Fruit fly (Drosophila melanogaster) whole organism, embryonic: ENCODE results near the gene arx.

Source experiments
- Adf1 ChIP-seq: fragments of 200-800 bp; sonication (Bioruptor generic); IDR thresholded peaks from 2 replicates; pipeline ENCODE4 v1.3.6; 2022; ENCODE audit warnings: missing biosample characterization, missing genetic modification characterization
- Asciz ChIP-seq: fragments of 200-800 bp; sonication (Bioruptor generic); optimal IDR thresholded peaks from 2 replicates; lab custom pipeline; 2017; ENCODE audit warnings: missing biosample characterization, mild to moderate bottlenecking, missing genetic modification characterization, missing genetic modification reagents
- Atf3 ChIP-seq: fragments of 200-800 bp; sonication (Bioruptor generic); optimal IDR thresholded peaks from 3 replicates; lab custom pipeline; 2016; ENCODE audit warnings: missing biosample characterization, missing genetic modification characterization
- CG11504 ChIP-seq: fragments of 200-800 bp; sonication (Bioruptor generic); optimal IDR thresholded peaks from 3 replicates; lab custom pipeline; 2019; ENCODE audit warnings: missing biosample characterization, mild to moderate bottlenecking, missing genetic modification characterization, moderate library complexity
- CG12071 ChIP-seq: fragments of 200-800 bp; sonication (Bioruptor generic); optimal IDR thresholded peaks from 3 replicates; lab custom pipeline; 2018; ENCODE audit warnings: missing biosample characterization, mild to moderate bottlenecking, missing genetic modification characterization
- CG12299 ChIP-seq: fragments of 200-800 bp; sonication (Bioruptor generic); optimal IDR thresholded peaks from 2 replicates; lab custom pipeline; 2018; ENCODE audit warnings: missing biosample characterization, mild to moderate bottlenecking, missing genetic modification characterization
- CG13287 ChIP-seq: fragments of 200-800 bp; sonication (Bioruptor generic); IDR thresholded peaks from 2 replicates; pipeline ENCODE4 v1.3.6; 2022; ENCODE audit warnings: missing biosample characterization, missing genetic modification characterization; ENCODE audit not compliant: partially characterized antibody
- CG1602 ChIP-seq: fragments of 200-800 bp; sonication (Bioruptor generic); optimal IDR thresholded peaks from 3 replicates; lab custom pipeline; 2016; ENCODE audit warnings: missing biosample characterization, missing genetic modification characterization
- CG18476 ChIP-seq: fragments of 200-800 bp; sonication (Bioruptor generic); optimal IDR thresholded peaks from 2 replicates; lab custom pipeline; 2016; ENCODE audit warnings: missing biosample characterization, mild to moderate bottlenecking, missing genetic modification characterization
- CG31441 ChIP-seq: fragments of 200-800 bp; sonication (Bioruptor generic); IDR thresholded peaks from 2 replicates; pipeline ENCODE4 v1.3.6; 2022; ENCODE audit warnings: missing biosample characterization, missing genetic modification characterization
- CG32532 ChIP-seq: fragments of 200-800 bp; sonication (Bioruptor generic); IDR thresholded peaks from 2 replicates; pipeline ENCODE4 v1.3.6; 2022; ENCODE audit warnings: missing biosample characterization, missing genetic modification characterization
- CG3838 ChIP-seq: fragments of 200-800 bp; sonication (Bioruptor generic); optimal IDR thresholded peaks from 3 replicates; lab custom pipeline; 2016; ENCODE audit warnings: missing biosample characterization, missing genetic modification characterization
- CG4360 ChIP-seq: fragments of 200-800 bp; sonication (Bioruptor generic); IDR thresholded peaks from 2 replicates; pipeline ENCODE4 v1.3.6; 2022; ENCODE audit warnings: missing biosample characterization, missing genetic modification characterization
- CG4854 ChIP-seq: fragments of 200-800 bp; sonication (Bioruptor generic); optimal IDR thresholded peaks from 2 replicates; lab custom pipeline; 2016; ENCODE audit warnings: missing biosample characterization, missing genetic modification characterization, inconsistent platforms
- CG7745 ChIP-seq: fragments of 200-800 bp; sonication (Bioruptor generic); optimal IDR thresholded peaks from 2 replicates; lab custom pipeline; 2018; ENCODE audit warnings: missing biosample characterization, mild to moderate bottlenecking, missing genetic modification characterization, moderate library complexity
- CG8290 ChIP-seq, 3 experiments: fragments of 200-800 bp; sonication (Bioruptor generic); optimal IDR thresholded peaks; 2 replicates each; lab custom pipeline; 2016 to 2019; ENCODE audit warnings: missing biosample characterization in 3 of 3, missing genetic modification characterization in 3 of 3, mild to moderate bottlenecking in 2 of 3, moderate library complexity in 1 of 3
- CG8765 ChIP-seq: fragments of 200-800 bp; sonication (Bioruptor generic); IDR thresholded peaks from 2 replicates; pipeline ENCODE4 v1.3.6; 2022; ENCODE audit warnings: missing biosample characterization, missing genetic modification characterization
- CG9817 ChIP-seq: fragments of 200-800 bp; sonication (Bioruptor generic); optimal IDR thresholded peaks from 2 replicates; lab custom pipeline; 2018; ENCODE audit warnings: missing biosample characterization, mild to moderate bottlenecking, missing genetic modification characterization, moderate library complexity
- Dad ChIP-seq: fragments of 200-800 bp; sonication (Bioruptor generic); optimal IDR thresholded peaks from 3 replicates; lab custom pipeline; 2016; ENCODE audit warnings: missing biosample characterization, missing genetic modification characterization
- Drgx ChIP-seq: fragments of 200-800 bp; sonication (Bioruptor generic); IDR thresholded peaks from 2 replicates; pipeline ENCODE4 v1.3.6; 2022; ENCODE audit warnings: missing biosample characterization, missing genetic modification characterization
- E2f2 ChIP-seq: fragments of 200-800 bp; sonication (Bioruptor generic); IDR thresholded peaks from 2 replicates; pipeline ENCODE4 v1.3.6; 2022; ENCODE audit warnings: missing biosample characterization, missing genetic modification characterization
- H15 ChIP-seq: fragments of 200-800 bp; sonication (Bioruptor generic); IDR thresholded peaks from 3 replicates; pipeline ENCODE4 v1.3.6; 2022; ENCODE audit warnings: missing biosample characterization, missing genetic modification characterization
- Hr78 ChIP-seq, 2 experiments: fragments of 200-800 bp in 1 of 2; fragments of >200 bp in 1 of 2; sonication (Bioruptor generic) in 1 of 2; optimal IDR thresholded peaks; 2 replicates each; lab custom pipeline; 2017 to 2019; ENCODE audit warnings: missing biosample characterization in 2 of 2, missing genetic modification characterization in 2 of 2, mild to moderate bottlenecking in 1 of 2, moderate library complexity in 1 of 2
- Meics ChIP-seq: fragments of 200-800 bp; sonication (Bioruptor generic); optimal IDR thresholded peaks from 2 replicates; lab custom pipeline; 2017; ENCODE audit warnings: missing biosample characterization, mild to moderate bottlenecking, missing genetic modification characterization
- NfI ChIP-seq: fragments of 200-800 bp; sonication (Bioruptor generic); optimal IDR thresholded peaks from 3 replicates; lab custom pipeline; 2018; ENCODE audit warnings: missing biosample characterization, mild to moderate bottlenecking, missing genetic modification characterization, moderate library complexity
- Pdp1 ChIP-seq, 2 experiments: fragments of 200-800 bp; sonication (Bioruptor generic); optimal IDR thresholded peaks; 3 replicates each; lab custom pipeline; 2016; ENCODE audit warnings: missing biosample characterization in 2 of 2, missing genetic modification characterization in 2 of 2, mild to moderate bottlenecking in 1 of 2, moderate library complexity in 1 of 2
- Side ChIP-seq: fragments of 200-800 bp; sonication (Bioruptor generic); optimal IDR thresholded peaks from 2 replicates; lab custom pipeline; 2016; ENCODE audit warnings: missing biosample characterization, missing genetic modification characterization
- Sox100B ChIP-seq: fragments of 200-800 bp; sonication (Bioruptor generic); optimal IDR thresholded peaks from 3 replicates; lab custom pipeline; 2018; ENCODE audit warnings: missing biosample characterization, mild to moderate bottlenecking, missing genetic modification characterization
- Sry-δ ChIP-seq: fragments of 200-800 bp; sonication (Bioruptor generic); optimal IDR thresholded peaks from 2 replicates; lab custom pipeline; 2016; ENCODE audit warnings: missing biosample characterization, missing genetic modification characterization
- Usf ChIP-seq: fragments of 200-800 bp; sonication (Bioruptor generic); optimal IDR thresholded peaks from 2 replicates; lab custom pipeline; 2017; ENCODE audit warnings: missing genotype, missing biosample characterization, missing genetic modification characterization
- ac ChIP-seq: fragments of 200-800 bp; sonication (Bioruptor generic); optimal IDR thresholded peaks from 3 replicates; lab custom pipeline; 2017; ENCODE audit warnings: missing biosample characterization, mild to moderate bottlenecking, missing genetic modification characterization
- bab2 ChIP-seq: fragments of 200-800 bp; sonication (Bioruptor generic); optimal IDR thresholded peaks from 2 replicates; lab custom pipeline; 2016; ENCODE audit warnings: missing biosample characterization, missing genetic modification characterization
- bsh ChIP-seq, 2 experiments: fragments of 200-800 bp; sonication (Bioruptor generic); optimal IDR thresholded peaks; 2 replicates each; lab custom pipeline; 2017 to 2018; ENCODE audit warnings: mild to moderate bottlenecking in 2 of 2, missing biosample characterization in 2 of 2, missing genetic modification characterization in 2 of 2, moderate library complexity in 1 of 2
- croc ChIP-seq: fragments of 200-800 bp; sonication (Bioruptor generic); conservative IDR thresholded peaks from 3 replicates; pipeline ENCODE4 v1.3.6; 2022; ENCODE audit warnings: missing biosample characterization, missing genetic modification characterization
- crol ChIP-seq: fragments of 200-800 bp; sonication (Bioruptor generic); IDR thresholded peaks from 2 replicates; pipeline ENCODE4 v1.3.6; 2022; ENCODE audit warnings: missing biosample characterization, missing genetic modification characterization
- danr ChIP-seq: fragments of 200-800 bp; sonication (Bioruptor generic); IDR thresholded peaks from 2 replicates; pipeline ENCODE4 v1.3.6; 2022; ENCODE audit warnings: missing biosample characterization, missing genetic modification characterization
- gcm2 ChIP-seq: fragments of 200-800 bp; sonication (Bioruptor generic); optimal IDR thresholded peaks from 2 replicates; lab custom pipeline; 2016; ENCODE audit warnings: missing biosample characterization, missing genetic modification characterization
- gsb ChIP-seq: fragments of 200-800 bp; sonication (Bioruptor generic); IDR thresholded peaks from 2 replicates; pipeline ENCODE4 v1.3.6; 2022; ENCODE audit warnings: missing biosample characterization, missing genetic modification characterization
- ken ChIP-seq: fragments of 200-800 bp; sonication (Bioruptor generic); IDR thresholded peaks from 3 replicates; pipeline ENCODE4 v1.3.6; 2022; ENCODE audit warnings: missing biosample characterization, missing genetic modification characterization
- lbe ChIP-seq: fragments of 200-800 bp; sonication (Bioruptor generic); optimal IDR thresholded peaks from 2 replicates; lab custom pipeline; 2016; ENCODE audit warnings: missing biosample characterization, mild to moderate bottlenecking, missing genetic modification characterization
- luna ChIP-seq: fragments of 200-800 bp; sonication (Bioruptor generic); optimal IDR thresholded peaks from 2 replicates; lab custom pipeline; 2016; ENCODE audit warnings: missing biosample characterization, missing genetic modification characterization
- pros ChIP-seq: fragments of 200-800 bp; sonication (Bioruptor generic); optimal IDR thresholded peaks from 3 replicates; lab custom pipeline; 2019; ENCODE audit warnings: missing biosample characterization, mild to moderate bottlenecking, missing genetic modification characterization, moderate library complexity
- repo ChIP-seq: fragments of 200-800 bp; sonication (Bioruptor generic); optimal IDR thresholded peaks from 2 replicates; lab custom pipeline; 2016; ENCODE audit warnings: missing biosample characterization, missing genetic modification characterization
- run ChIP-seq: fragments of 200-800 bp; sonication (Bioruptor generic); optimal IDR thresholded peaks from 3 replicates; lab custom pipeline; 2018; ENCODE audit warnings: missing biosample characterization, mild to moderate bottlenecking, missing genetic modification characterization
- sd ChIP-seq: fragments of 200-800 bp; sonication (Bioruptor generic); optimal IDR thresholded peaks from 3 replicates; lab custom pipeline; 2018; ENCODE audit warnings: missing biosample characterization, mild to moderate bottlenecking, missing genetic modification characterization, moderate library complexity
- sens ChIP-seq: fragments of 200-800 bp; sonication (Bioruptor generic); peaks from one replicate; lab custom pipeline; 2016; ENCODE audit warnings: missing biosample characterization, missing genetic modification characterization
- sna ChIP-seq: fragments of 200-800 bp; sonication (Bioruptor generic); IDR thresholded peaks from 2 replicates; pipeline ENCODE4 v1.3.6; 2022; ENCODE audit warnings: missing biosample characterization, missing genetic modification characterization; ENCODE audit not compliant: partially characterized antibody
- sr ChIP-seq: fragments of 200-800 bp; sonication (Bioruptor generic); IDR thresholded peaks from 3 replicates; pipeline ENCODE4 v1.3.6; 2022; ENCODE audit warnings: missing biosample characterization, missing genetic modification characterization
- tio ChIP-seq: fragments of 200-800 bp; sonication (Bioruptor generic); optimal IDR thresholded peaks from 2 replicates; lab custom pipeline; 2017; ENCODE audit warnings: missing biosample characterization, missing genetic modification characterization, inconsistent platforms
- vnd ChIP-seq: fragments of 200-800 bp; sonication (Bioruptor generic); IDR thresholded peaks from 3 replicates; pipeline ENCODE4 v1.3.6; 2022; ENCODE audit warnings: missing biosample characterization, missing genetic modification characterization; ENCODE audit not compliant: partially characterized antibody

The arx gene

DNA sequence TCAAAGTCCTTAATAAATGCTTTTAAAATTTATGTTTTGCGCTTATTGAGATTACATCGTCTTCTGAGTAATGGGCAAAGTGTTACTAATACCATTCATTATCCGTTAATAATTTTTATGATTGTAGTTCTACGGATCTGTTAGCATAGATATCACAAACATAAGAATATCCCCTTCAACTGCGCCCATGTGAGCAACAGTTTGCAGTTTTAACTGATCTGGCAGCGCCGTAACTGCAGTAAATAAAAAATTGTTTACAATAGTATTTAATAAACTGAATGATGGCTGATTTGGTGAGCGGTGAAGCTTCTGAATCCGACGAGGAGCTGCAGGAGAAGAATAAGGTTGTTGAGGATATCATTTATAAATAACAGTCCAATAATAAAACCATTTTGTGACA lies 31.3 kb downstream of the arx start, which contains the start of gene Blos3 (continued):
- TF ChIP-seq Usf (GFP tag; lab: Kevin White, UChicago), result no peak
- no peak for TF ChIP-seq sd (tag; lab: Kevin White, UChicago)
- TF ChIP-seq Atf3 (GFP tag; lab: Kevin White, UChicago), result peak; percentile 9
- TF ChIP-seq run (tag; lab: Kevin White, UChicago), result no peak
- no peak for TF ChIP-seq CG11504 (tag; lab: Kevin White, UChicago)
- no peak for TF ChIP-seq luna (GFP tag; lab: Kevin White, UChicago)
- peak; percentile 65 for TF ChIP-seq Side (GFP tag; lab: Kevin White, UChicago)
- TF ChIP-seq gcm2, result no peak
- no peak for TF ChIP-seq Adf1 (GFP tag; lab: Robert Waterston, UW)
- peak; percentile 33; the same call in 1 of the 2 replicates for TF ChIP-seq CG13287 (GFP tag; lab: Robert Waterston, UW)
- TF ChIP-seq CG18476 (GFP tag; lab: Kevin White, UChicago), result peak; percentile 21
- TF ChIP-seq ac (GFP tag; lab: Kevin White, UChicago), result no peak
- no peak for TF ChIP-seq sr (GFP tag; lab: Robert Waterston, UW)
- TF ChIP-seq Drgx (GFP tag; lab: Robert Waterston, UW), result peak; percentile 27; the same call in 1 of the 2 replicates
- TF ChIP-seq CG9817, result peak; percentile 52
- TF ChIP-seq CG7745 (tag; lab: Kevin White, UChicago), result no peak
- TF ChIP-seq CG4854 (GFP tag; lab: Kevin White, UChicago), result peak; percentile 52
- TF ChIP-seq gsb, result no peak
- no peak for TF ChIP-seq CG4360 (GFP tag; lab: Robert Waterston, UW)
- peak; percentile 15 for TF ChIP-seq Dad (GFP tag; lab: Kevin White, UChicago)
- no peak for TF ChIP-seq CG8290 (GFP tag; optimal IDR thresholded peaks at IDR 0.05; lab: Kevin White, UChicago)
- TF ChIP-seq CG8290 (tag; optimal IDR thresholded peaks at IDR 0.05; lab: Kevin White, UChicago), result no peak
- TF ChIP-seq pros (GFP tag; lab: Kevin White, UChicago), result no peak
- TF ChIP-seq NfI, result peak; percentile 55
- TF ChIP-seq CG12071, result no peak
- peak; percentile 19 for TF ChIP-seq tio (GFP tag; lab: Kevin White, UChicago)
- no peak for TF ChIP-seq crol
- no peak for TF ChIP-seq croc (GFP tag; lab: Robert Waterston, UW)
- TF ChIP-seq vnd (GFP tag; lab: Robert Waterston, UW), result no peak
- peak; percentile 92 for TF ChIP-seq sens
- TF ChIP-seq Asciz (GFP tag; lab: Kevin White, UChicago), result peak; percentile 15
- peak in 1 of 2 experiments; percentile 40 for TF ChIP-seq bsh (GFP tag; optimal IDR thresholded peaks at IDR 0.05; lab: Kevin White, UChicago)
- peak; percentile 28 for TF ChIP-seq CG1602 (GFP tag; lab: Kevin White, UChicago)
- TF ChIP-seq CG8765, result no peak
- TF ChIP-seq danr (GFP tag; lab: Robert Waterston, UW), result 0 out of 2 replicates have a peak, but pooled peaks have one; percentile 6
- TF ChIP-seq CG12299 (tag; lab: Kevin White, UChicago), result no peak
- TF ChIP-seq CG3838 (GFP tag; lab: Kevin White, UChicago), result peak; percentile 16
- no peak for TF ChIP-seq Sox100B (GFP tag; lab: Kevin White, UChicago)
- peak; percentile 29 for TF ChIP-seq bab2 (GFP tag; lab: Kevin White, UChicago)
- TF ChIP-seq Hr78 (GFP tag; optimal IDR thresholded peaks at IDR 0.05; lab: Kevin White, UChicago), result no peak
- TF ChIP-seq E2f2 (GFP tag; lab: Robert Waterston, UW), result no peak
- TF ChIP-seq Meics (GFP tag; lab: Kevin White, UChicago), result peak; percentile 60
- peak; percentile 29 for TF ChIP-seq Sry-δ
- TF ChIP-seq repo (GFP tag; lab: Kevin White, UChicago), result peak; percentile 32
- TF ChIP-seq CG31441 (GFP tag; lab: Robert Waterston, UW), result no peak
- TF ChIP-seq H15 (GFP tag; lab: Robert Waterston, UW), result 0 out of 3 replicates have a peak, but pooled peaks have one; percentile 33
- peak; percentile 67; the same call in 1 of the 3 replicates for TF ChIP-seq ken (GFP tag; lab: Robert Waterston, UW)
- TF ChIP-seq lbe (GFP tag; lab: Kevin White, UChicago), result peak; percentile 65
- TF ChIP-seq sna (GFP tag; lab: Robert Waterston, UW), result no peak
- 0 out of 2 replicates have a peak, but pooled peaks have one; percentile 16 for TF ChIP-seq CG32532
- peak in 1 of 2 experiments; percentile 49 for TF ChIP-seq Pdp1 (GFP tag; optimal IDR thresholded peaks at IDR 0.05; lab: Kevin White, UChicago)
